Worm (Caenorhabditis elegans): ENCODE results near the gene his-60.

his-60 gene

DNA sequence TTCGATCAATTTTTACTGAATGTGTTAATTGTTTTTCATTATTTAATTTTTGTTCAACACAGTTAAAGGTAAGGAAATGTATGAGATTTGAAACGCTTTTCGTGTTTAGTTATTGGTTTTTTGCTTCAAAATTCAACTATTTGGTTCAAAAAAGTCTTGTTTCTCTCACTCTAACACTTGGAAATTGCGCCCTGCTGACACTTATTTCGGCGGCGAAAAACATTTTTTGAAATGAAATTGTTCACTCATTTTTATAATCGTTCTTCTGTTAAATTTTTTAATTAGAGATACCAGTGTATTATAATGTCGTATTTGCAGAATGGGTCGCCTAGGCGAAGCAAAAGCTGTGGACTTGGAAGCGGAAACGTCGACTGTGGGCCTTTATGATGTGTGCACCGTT is 9.7 kb downstream of the his-60 start, which contains the start of gene rod-1:
TSS of gene rod-1 (plus strand) at position 319 of the 400 bp plus-strand sequence.
- TF ChIP-seq ZK185.1 (tag; optimal IDR thresholded peaks at IDR 0.05; ENCODE audit: poor library complexity, severe bottlenecking) (no peak), snpc-1.3 (tag; optimal IDR thresholded peaks at IDR 0.05; ENCODE audit: insufficient read depth) (no peak), hmg-1.2 (GFP tag; IDR thresholded peaks at IDR 0.05) (0 out of 2 replicates have a peak, but pooled peaks have one; percentile 8), lin-35 (GFP tag; optimal IDR thresholded peaks at IDR 0.05) (no peak), pbrm-1 (GFP tag; IDR thresholded peaks at IDR 0.05) (peak; percentile 41; the same call in 1 of the 2 replicates), F22D6.2 (tag; optimal IDR thresholded peaks at IDR 0.05) (no peak), ekl-4 (GFP tag; IDR thresholded peaks at IDR 0.05) (no peak)

DNA sequence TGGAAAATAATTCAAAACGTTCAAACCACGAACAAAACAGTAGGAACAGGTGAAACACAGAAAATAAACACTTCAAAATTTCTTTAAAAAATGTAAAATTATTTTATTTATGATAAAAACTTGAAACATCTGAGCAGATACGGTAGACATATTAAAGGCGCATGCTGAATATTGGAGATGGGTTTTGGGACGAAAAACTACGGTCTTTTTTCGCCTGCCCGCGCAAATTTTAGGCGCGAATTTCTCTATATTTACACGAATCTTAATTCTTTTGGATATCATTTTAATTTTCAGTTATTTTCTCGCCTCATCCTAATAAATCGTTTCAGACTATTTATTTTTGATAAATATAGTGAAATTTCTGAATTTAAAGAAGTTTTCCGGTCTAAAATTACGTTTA is 10.1 kb downstream of the his-60 start:
- TF ChIP-seq cebp-2 (GFP tag; IDR thresholded peaks at IDR 0.05): no peak
- TF ChIP-seq madf-8 (GFP tag; conservative IDR thresholded peaks at IDR 0.05): peak; percentile 95
- no peak for TF ChIP-seq ztf-22 (GFP tag; optimal IDR thresholded peaks at IDR 0.05)
- no peak for TF ChIP-seq F22D6.2 (tag; optimal IDR thresholded peaks at IDR 0.05)
- no peak for TF ChIP-seq lsy-27 (tag; optimal IDR thresholded peaks at IDR 0.05; ENCODE audit: borderline replicate concordance, insufficient read depth)
- TF ChIP-seq him-1 (tag; optimal IDR thresholded peaks at IDR 0.05): no peak
- TF ChIP-seq ccch-3 (GFP tag; optimal IDR thresholded peaks at IDR 0.05): no peak
- no peak for TF ChIP-seq ztf-25 (GFP tag; IDR thresholded peaks at IDR 0.05)
- TF ChIP-seq B0019.2 (GFP tag; conservative IDR thresholded peaks at IDR 0.05): peak; percentile 88
- TF ChIP-seq egl-18 (GFP tag; IDR thresholded peaks at IDR 0.05): no peak
- peak; percentile 48; the same call in 1 of the 2 replicates for TF ChIP-seq lir-1 (GFP tag; conservative IDR thresholded peaks at IDR 0.05)
- TF ChIP-seq lsl-1 (GFP tag; optimal IDR thresholded peaks at IDR 0.05): peak; percentile 98
- peak; percentile 98 for TF ChIP-seq F33H1.4 (GFP tag; IDR thresholded peaks at IDR 0.05)
- TF ChIP-seq sdz-38 (tag; optimal IDR thresholded peaks at IDR 0.05): no peak
- no peak for TF ChIP-seq ama-1 (optimal IDR thresholded peaks at IDR 0.05)
- no peak for TF ChIP-seq ama-1 (GFP tag; optimal IDR thresholded peaks at IDR 0.05)
- TF ChIP-seq nhr-27 (tag; optimal IDR thresholded peaks at IDR 0.05): no peak
- no peak for TF ChIP-seq F57C9.4 (tag; optimal IDR thresholded peaks at IDR 0.05)
- TF ChIP-seq F23B12.7 (tag; optimal IDR thresholded peaks at IDR 0.05; ENCODE audit: insufficient read depth): no peak
- TF ChIP-seq Y56A3A.18 (GFP tag; IDR thresholded peaks at IDR 0.05): no peak
- TF ChIP-seq T07F8.4 (tag; optimal IDR thresholded peaks at IDR 0.05): no peak
- TF ChIP-seq lin-54 (GFP tag; optimal IDR thresholded peaks at IDR 0.05): peak; percentile 85
- TF ChIP-seq snpc-1.3 (tag; optimal IDR thresholded peaks at IDR 0.05; ENCODE audit: insufficient read depth): peak; percentile 50
- no peak for TF ChIP-seq akir-1 (GFP tag; optimal IDR thresholded peaks at IDR 0.05)
- TF ChIP-seq madf-10 (tag; optimal IDR thresholded peaks at IDR 0.05): no peak
- TF ChIP-seq unc-62 (GFP tag; optimal IDR thresholded peaks at IDR 0.05): no peak
- no peak for TF ChIP-seq ztf-18 (tag; optimal IDR thresholded peaks at IDR 0.05)
- peak in 2 of 3 experiments; percentile 25 to 64 for TF ChIP-seq lin-35 (GFP tag; optimal IDR thresholded peaks at IDR 0.05)
- peak; percentile 95 for TF ChIP-seq xnd-1 (tag; optimal IDR thresholded peaks at IDR 0.05)
- TF ChIP-seq D2030.7 (GFP tag; IDR thresholded peaks at IDR 0.05): peak; percentile 93
- TF ChIP-seq ztf-6 (GFP tag; IDR thresholded peaks at IDR 0.05): no peak
- no peak for TF ChIP-seq atf-7 (tag; optimal IDR thresholded peaks at IDR 0.05)
- TF ChIP-seq B0261.1 (tag; optimal IDR thresholded peaks at IDR 0.05): no peak
- no peak for TF ChIP-seq mel-28 (tag; optimal IDR thresholded peaks at IDR 0.05; ENCODE audit: borderline replicate concordance)
- no peak for TF ChIP-seq ceh-100 (GFP tag; IDR thresholded peaks at IDR 0.05)
- TF ChIP-seq aptf-2 (GFP tag; conservative IDR thresholded peaks at IDR 0.05): no peak
- no peak for TF ChIP-seq F52B5.7 (tag; optimal IDR thresholded peaks at IDR 0.05)
- peak; percentile 92 for TF ChIP-seq ceh-91 (GFP tag; IDR thresholded peaks at IDR 0.05)
- TF ChIP-seq attf-3 (GFP tag; conservative IDR thresholded peaks at IDR 0.05): no peak
- no peak for TF ChIP-seq nhr-90 (tag; optimal IDR thresholded peaks at IDR 0.05)
- no peak for TF ChIP-seq Y79H2A.3 (GFP tag; conservative IDR thresholded peaks at IDR 0.05)
- TF ChIP-seq B0336.3 (GFP tag; IDR thresholded peaks at IDR 0.05): 0 out of 2 replicates have a peak, but pooled peaks have one; percentile 17
- TF ChIP-seq hlh-12 (tag; optimal IDR thresholded peaks at IDR 0.05): no peak
